In genomic region chrX:16781055-16781454, dm6 we compare ENCODE assay signal across 4 fruit fly cellular contexts.
A peak's percentile ranks its signal among the peaks of the same experiment; 100 is the strongest.
TF ChIP-seq lines count a peak whose summit lies in the region.

No protein-coding gene starts in this region.

- TF ChIP-seq CTCF in whole organism, embryonic (GFP tag; optimal IDR thresholded peaks at IDR 0.05; lab: Kevin White, UChicago) = no peak

TF ChIP-seq in whole organism, embryonic, 481 proteins besides CTCF, POLR2A, EP300 and RAD21 (continues in another document):
- TF ChIP-seq CG31441 (GFP tag; IDR thresholded peaks at IDR 0.05; lab: Robert Waterston, UW) = no peak
- TF ChIP-seq br (optimal IDR thresholded peaks at IDR 0.05; lab: Kevin White, UChicago) = no peak
- TF ChIP-seq slbo (GFP tag; IDR thresholded peaks at IDR 0.05; lab: Robert Waterston, UW) = peak; percentile 30; the same call in 1 of the 2 replicates
- TF ChIP-seq ttk (GFP tag; IDR thresholded peaks at IDR 0.05; lab: Robert Waterston, UW) = no peak
- peak; percentile 46 for TF ChIP-seq CG13624 (GFP tag; optimal IDR thresholded peaks at IDR 0.05; lab: Kevin White, UChicago)
- peak; percentile 40; the same call in 1 of the 3 replicates for TF ChIP-seq CG34422 (GFP tag; IDR thresholded peaks at IDR 0.05; lab: Robert Waterston, UW)
- TF ChIP-seq schlank (tag; optimal IDR thresholded peaks at IDR 0.05; lab: Kevin White, UChicago) = no peak
- no peak for TF ChIP-seq E2f2 (GFP tag; IDR thresholded peaks at IDR 0.05; lab: Robert Waterston, UW)
- TF ChIP-seq CG12769 (tag; optimal IDR thresholded peaks at IDR 0.05; lab: Kevin White, UChicago) = peak; percentile 70
- no peak for TF ChIP-seq Bteb2 (GFP tag; optimal IDR thresholded peaks at IDR 0.05; lab: Kevin White, UChicago)
- TF ChIP-seq dan (GFP tag; IDR thresholded peaks at IDR 0.05; lab: Robert Waterston, UW) = no peak
- no peak for TF ChIP-seq pita (GFP tag; optimal IDR thresholded peaks at IDR 0.05; lab: Kevin White, UChicago)
- TF ChIP-seq knrl (GFP tag; IDR thresholded peaks at IDR 0.05; lab: Robert Waterston, UW; ENCODE audit: partially characterized antibody) = no peak
- peak; percentile 15 for TF ChIP-seq CG13894 (tag; optimal IDR thresholded peaks at IDR 0.05; lab: Kevin White, UChicago)
- TF ChIP-seq ab (GFP tag; optimal IDR thresholded peaks at IDR 0.05; lab: Kevin White, UChicago) = no peak
- TF ChIP-seq CG12236 (GFP tag; optimal IDR thresholded peaks at IDR 0.05; lab: Kevin White, UChicago) = no peak
- TF ChIP-seq CG1647 (GFP tag; optimal IDR thresholded peaks at IDR 0.05; lab: Kevin White, UChicago) = no peak
- no peak for TF ChIP-seq CG5245 (GFP tag; optimal IDR thresholded peaks at IDR 0.05; lab: Kevin White, UChicago)
- TF ChIP-seq Bdp1 (GFP tag; optimal IDR thresholded peaks at IDR 0.05; lab: Kevin White, UChicago) = no peak
- TF ChIP-seq Awh (GFP tag; IDR thresholded peaks at IDR 0.05; lab: Robert Waterston, UW) = no peak
- TF ChIP-seq Lim3 (GFP tag; IDR thresholded peaks at IDR 0.05; lab: Robert Waterston, UW) = no peak
- peak; percentile 43 for TF ChIP-seq grau (tag; optimal IDR thresholded peaks at IDR 0.05; lab: Kevin White, UChicago)
- 0 out of 3 replicates have a peak, but pooled peaks have one; percentile 33 for TF ChIP-seq otp (GFP tag; IDR thresholded peaks at IDR 0.05; lab: Robert Waterston, UW)

TF ChIP-seq in whole organism, prepupa, 60 proteins besides CTCF, POLR2A, EP300 and RAD21:
- no peak for TF ChIP-seq fd85E (GFP tag; optimal IDR thresholded peaks at IDR 0.05; lab: Kevin White, UChicago)
- TF ChIP-seq eg (GFP tag; IDR thresholded peaks at IDR 0.05; lab: Robert Waterston, UW) = peak; percentile 42
- peak; percentile 57 for TF ChIP-seq Eip78C (GFP tag; lab: Kevin White, UChicago)
- no peak for TF ChIP-seq CG11902 (GFP tag; optimal IDR thresholded peaks at IDR 0.05; lab: Kevin White, UChicago)
- 0 out of 3 replicates have a peak, but pooled peaks have one; percentile 7 for TF ChIP-seq CG6163 (GFP tag; IDR thresholded peaks at IDR 0.05; lab: Robert Waterston, UW)
- peak; percentile 40; the same call in 1 of the 2 replicates for TF ChIP-seq CG15336 (GFP tag; IDR thresholded peaks at IDR 0.05; lab: Robert Waterston, UW)
- TF ChIP-seq Hr4 (GFP tag; optimal IDR thresholded peaks at IDR 0.05; lab: Kevin White, UChicago) = peak; percentile 8
- TF ChIP-seq CG32006 (GFP tag; optimal IDR thresholded peaks at IDR 0.05; lab: Kevin White, UChicago) = peak; percentile 35

TF ChIP-seq in whole organism, pupa, 21 proteins besides CTCF, POLR2A, EP300 and RAD21:
- peak; percentile 53 for TF ChIP-seq Ets98B (GFP tag; IDR thresholded peaks at IDR 0.05; lab: Robert Waterston, UW)
- TF ChIP-seq CG13204 (GFP tag; optimal IDR thresholded peaks at IDR 0.05; lab: Kevin White, UChicago) = no peak
- no peak for TF ChIP-seq Pif1A (GFP tag; optimal IDR thresholded peaks at IDR 0.05; lab: Kevin White, UChicago)
- TF ChIP-seq fd96Ca (GFP tag; IDR thresholded peaks at IDR 0.05; lab: Robert Waterston, UW) = peak; percentile 59; the same call in 2 of the 3 replicates
- TF ChIP-seq CG4496 (GFP tag; IDR thresholded peaks at IDR 0.05; lab: Robert Waterston, UW) = 0 out of 3 replicates have a peak, but pooled peaks have one; percentile 31
- TF ChIP-seq CG10348 (GFP tag; IDR thresholded peaks at IDR 0.05; lab: Robert Waterston, UW) = no peak
- peak; percentile 60 for TF ChIP-seq CG32121 (GFP tag; IDR thresholded peaks at IDR 0.05; lab: Robert Waterston, UW)
- TF ChIP-seq CG12605 (GFP tag; IDR thresholded peaks at IDR 0.05; lab: Robert Waterston, UW) = 0 out of 2 replicates have a peak, but pooled peaks have one; percentile 44
- no peak for TF ChIP-seq gl (tag; optimal IDR thresholded peaks at IDR 0.05; lab: Kevin White, UChicago)

TF ChIP-seq in whole organism, wandering third instar larva, 38 proteins besides CTCF, POLR2A, EP300 and RAD21:
- TF ChIP-seq foxo (GFP tag; optimal IDR thresholded peaks at IDR 0.05; lab: Kevin White, UChicago) (peak in 1 of 2 experiments; percentile 1), rgr (GFP tag; optimal IDR thresholded peaks at IDR 0.05; lab: Kevin White, UChicago) (peak; percentile 4), usp (GFP tag; optimal IDR thresholded peaks at IDR 0.05; lab: Kevin White, UChicago) (no peak), Mio (GFP tag; optimal IDR thresholded peaks at IDR 0.05; lab: Kevin White, UChicago) (no peak), N (GFP tag; optimal IDR thresholded peaks at IDR 0.05; lab: Kevin White, UChicago) (no peak), Hr78 (GFP tag; optimal IDR thresholded peaks at IDR 0.05; lab: Kevin White, UChicago) (no peak)

Comparison
In these comparisons a context has a peak if more than half of its experiments do, and no peak if none do; other contexts are left out.
1. Of the 7 proteins assayed by ChIP-seq in both whole organism, embryonic and whole organism, prepupa: peak only in whole organism, embryonic: Sox102F; only in whole organism, prepupa: none; in both: none; in neither: 6.